Worm (Caenorhabditis elegans): Measurements from ENCODE around the gene lgc-21.

ce11 chrX:14055715-14056114 is 12.1 kb downstream of the lgc-21 start:
- TF ChIP-seq pqm-1 (tag; optimal IDR thresholded peaks at IDR 0.05), result no peak
- TF ChIP-seq zip-4 (GFP tag; optimal IDR thresholded peaks at IDR 0.05), result no peak
- TF ChIP-seq ztf-4 (tag; optimal IDR thresholded peaks at IDR 0.05), result no peak
- no peak for TF ChIP-seq unc-62 (GFP tag; optimal IDR thresholded peaks at IDR 0.05)
- TF ChIP-seq nhr-76 (tag; optimal IDR thresholded peaks at IDR 0.05), result no peak
- TF ChIP-seq nhr-77 (tag; optimal IDR thresholded peaks at IDR 0.05), result no peak
- TF ChIP-seq nhr-20 (tag; optimal IDR thresholded peaks at IDR 0.05), result no peak
- TF ChIP-seq ets-5 (GFP tag; IDR thresholded peaks at IDR 0.05), result no peak
